Fruit fly (Drosophila melanogaster) whole organism: ENCODE data around the gene CG13248.

Source experiments
- CG8478 ChIP-seq: fragments of >200 bp; optimal IDR thresholded peaks from 2 replicates; lab custom pipeline; 2018; ENCODE audit warnings: inconsistent platforms
- Dll ChIP-seq: fragments of >200 bp; optimal IDR thresholded peaks from 2 replicates; lab custom pipeline; 2017
- pan ChIP-seq: fragments of >200 bp; optimal IDR thresholded peaks from 2 replicates; lab custom pipeline; 2017
- usp ChIP-seq: fragments of >200 bp; optimal IDR thresholded peaks from 2 replicates; lab custom pipeline; 2017; ENCODE audit warnings: missing biosample characterization, missing genetic modification characterization, mixed read lengths

DNA sequence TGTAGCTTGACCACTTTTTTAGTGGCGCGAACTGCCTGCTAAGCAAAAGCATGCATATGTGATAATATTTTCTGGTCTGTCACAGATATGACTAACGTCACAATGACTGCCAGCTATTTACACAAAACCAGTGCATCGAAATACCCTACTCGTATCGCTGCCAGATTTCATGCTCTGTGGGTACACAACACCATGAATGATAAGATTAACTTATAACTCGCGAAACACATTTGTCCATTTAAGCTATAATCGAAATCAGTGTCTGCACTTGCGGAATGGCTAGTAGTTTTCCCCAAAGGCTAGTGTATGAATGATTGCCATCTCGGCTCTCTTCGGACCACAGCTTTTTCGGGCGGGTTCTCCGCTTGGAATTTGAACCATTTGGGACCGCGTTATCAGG lies 25.0 kb downstream of the CG13248 start:
- TF ChIP-seq pan (lab: Kevin White, UChicago) (no peak), CG8478 (no peak), Dll (lab: Kevin White, UChicago) (no peak), usp (GFP tag; lab: Kevin White, UChicago) (no peak)
